Worm (Caenorhabditis elegans) whole organism, L4/young adult: ENCODE data around the gene ttr-21.

Experiments
- W03F9.2 ChIP-seq: fragments of 150-350 bp; optimal IDR thresholded peaks from 2 replicates; lab custom pipeline; 2014; ENCODE audit warnings: missing biosample characterization, missing genetic modification characterization
- him-1 ChIP-seq: sonication (generic microtip); optimal IDR thresholded peaks from 2 replicates; lab custom pipeline; 2016; ENCODE audit warnings: missing genotype, missing genetic modification reagents, missing genetic modification characterization, missing compliant biosample characterization

- TF ChIP-seq W03F9.2 (no peak), him-1 (tag; lab: Kevin White, UChicago) (no peak)
Measured at ce11 chrV:13827920-13828319, 26.3 kb downstream of the ttr-21 start, which contains the start of gene nrf-5.
